Fruit fly (Drosophila melanogaster) whole organism, embryonic: ENCODE data around the gene Syt7.

Experiments used
- BEAF-32 ChIP-seq: fragments of 200-800 bp; sonication (Bioruptor generic); optimal IDR thresholded peaks from 3 replicates; lab custom pipeline; 2017; ENCODE audit warnings: missing biosample characterization, missing genetic modification characterization, mild to moderate bottlenecking, moderate library complexity, missing genetic modification reagents
- CG1024 ChIP-seq: fragments of 200-800 bp; sonication (Bioruptor generic); IDR thresholded peaks from 2 replicates; pipeline ENCODE4 v1.3.6; 2022; ENCODE audit warnings: missing biosample characterization, missing genetic modification characterization
- CG10565 ChIP-seq: fragments of 200-800 bp; sonication (Bioruptor generic); optimal IDR thresholded peaks from 3 replicates; lab custom pipeline; 2016; ENCODE audit warnings: missing biosample characterization, mild to moderate bottlenecking, missing genetic modification characterization
- CG10959 ChIP-seq: fragments of 200-800 bp; sonication (Bioruptor generic); IDR thresholded peaks from 2 replicates; pipeline ENCODE4 v1.3.6; 2022; ENCODE audit warnings: missing biosample characterization, missing genetic modification characterization
- CG11695 ChIP-seq: fragments of 200-800 bp; sonication (Bioruptor generic); IDR thresholded peaks from 3 replicates; pipeline ENCODE4 v1.3.6; 2022; ENCODE audit warnings: missing biosample characterization, missing genetic modification characterization
- CG11723 ChIP-seq: fragments of 200-800 bp; sonication (Bioruptor generic); optimal IDR thresholded peaks from 2 replicates; lab custom pipeline; 2017; ENCODE audit warnings: missing biosample characterization, mild to moderate bottlenecking, missing genetic modification characterization
- CG12659 ChIP-seq: fragments of 200-800 bp; sonication (Bioruptor generic); optimal IDR thresholded peaks from 3 replicates; lab custom pipeline; 2017; ENCODE audit warnings: mild to moderate bottlenecking, missing biosample characterization, missing genetic modification reagents, missing genetic modification characterization
- CG12744 ChIP-seq: fragments of 200-800 bp; sonication (Bioruptor generic); optimal IDR thresholded peaks from 2 replicates; lab custom pipeline; 2016; ENCODE audit warnings: missing biosample characterization, missing genetic modification characterization
- CG1602 ChIP-seq: fragments of 200-800 bp; sonication (Bioruptor generic); optimal IDR thresholded peaks from 3 replicates; lab custom pipeline; 2016; ENCODE audit warnings: missing biosample characterization, missing genetic modification characterization
- CG16863 ChIP-seq: fragments of 200-800 bp; sonication (Bioruptor generic); optimal IDR thresholded peaks from 3 replicates; lab custom pipeline; 2016; ENCODE audit warnings: missing biosample characterization, missing genetic modification characterization
- CG17802 ChIP-seq: fragments of 200-800 bp; sonication (Bioruptor generic); optimal IDR thresholded peaks from 2 replicates; lab custom pipeline; 2018; ENCODE audit warnings: missing biosample characterization, mild to moderate bottlenecking, missing genetic modification characterization, moderate library complexity
- CG17912 ChIP-seq: fragments of 200-800 bp; sonication (Bioruptor generic); optimal IDR thresholded peaks from 2 replicates; lab custom pipeline; 2018; ENCODE audit warnings: missing biosample characterization, mild to moderate bottlenecking, missing genetic modification characterization
- CG3281 ChIP-seq: fragments of 200-800 bp; sonication (Bioruptor generic); optimal IDR thresholded peaks from 3 replicates; lab custom pipeline; 2017; ENCODE audit warnings: missing biosample characterization, mild to moderate bottlenecking, missing genetic modification characterization
- CG4328 ChIP-seq: fragments of 200-800 bp; sonication (Bioruptor generic); optimal IDR thresholded peaks from 3 replicates; lab custom pipeline; 2017; ENCODE audit warnings: missing biosample characterization, missing genetic modification reagents, missing genetic modification characterization
- CG4360 ChIP-seq: fragments of 200-800 bp; sonication (Bioruptor generic); IDR thresholded peaks from 2 replicates; pipeline ENCODE4 v1.3.6; 2022; ENCODE audit warnings: missing biosample characterization, missing genetic modification characterization
- CG4617 ChIP-seq: fragments of 200-800 bp; sonication (Bioruptor generic); optimal IDR thresholded peaks from 3 replicates; lab custom pipeline; 2016; ENCODE audit warnings: missing biosample characterization, missing genetic modification characterization, borderline replicate concordance
- CG5180 ChIP-seq: fragments of 200-800 bp; sonication (Bioruptor generic); optimal IDR thresholded peaks from 3 replicates; lab custom pipeline; 2017; ENCODE audit warnings: missing biosample characterization, missing genetic modification characterization, mild to moderate bottlenecking, moderate library complexity, missing genetic modification reagents
- CG6175 ChIP-seq: fragments of 200-800 bp; sonication (Bioruptor generic); IDR thresholded peaks from 3 replicates; pipeline ENCODE4 v1.3.6; 2022; ENCODE audit warnings: missing biosample characterization, missing genetic modification characterization
- CG9727 ChIP-seq: fragments of 200-800 bp; sonication (Bioruptor generic); optimal IDR thresholded peaks from 3 replicates; lab custom pipeline; 2017; ENCODE audit warnings: missing biosample characterization, mild to moderate bottlenecking, missing genetic modification characterization
- CHES-1-like ChIP-seq: fragments of 200-800 bp; sonication (Bioruptor generic); optimal IDR thresholded peaks from 2 replicates; lab custom pipeline; 2016; ENCODE audit warnings: missing biosample characterization, missing genetic modification characterization
- Camta ChIP-seq: fragments of 200-800 bp; sonication (Bioruptor generic); optimal IDR thresholded peaks from 2 replicates; lab custom pipeline; 2016; ENCODE audit warnings: missing biosample characterization, missing genetic modification characterization
- Fer3 ChIP-seq: fragments of 200-800 bp; sonication (Bioruptor generic); optimal IDR thresholded peaks from 2 replicates; lab custom pipeline; 2018; ENCODE audit warnings: missing biosample characterization, mild to moderate bottlenecking, missing genetic modification characterization, moderate library complexity
- Hr51 ChIP-seq, 2 experiments: fragments of 200-800 bp; sonication (Bioruptor generic); optimal IDR thresholded peaks; 2 replicates in 1 of 2; 3 replicates in 1 of 2; lab custom pipeline; 2016 to 2018; ENCODE audit warnings: missing biosample characterization in 2 of 2, missing genetic modification characterization in 2 of 2, mild to moderate bottlenecking in 1 of 2, moderate library complexity in 1 of 2
- Lhr ChIP-seq: fragments of 200-800 bp; sonication (Bioruptor generic); optimal IDR thresholded peaks from 3 replicates; lab custom pipeline; 2017; ENCODE audit warnings: mild to moderate bottlenecking, missing biosample characterization, missing genetic modification reagents, missing genetic modification characterization
- Mrtf ChIP-seq: fragments of 200-800 bp; sonication (Bioruptor generic); IDR thresholded peaks from 3 replicates; pipeline ENCODE4 v1.3.6; 2022; ENCODE audit warnings: missing biosample characterization, missing genetic modification characterization
- Oli ChIP-seq: fragments of 200-800 bp; sonication (Bioruptor generic); optimal IDR thresholded peaks from 2 replicates; lab custom pipeline; 2018; ENCODE audit warnings: missing biosample characterization, mild to moderate bottlenecking, missing genetic modification characterization, moderate library complexity
- Stat92E ChIP-seq, 3 experiments: fragments of >200 bp in 2 of 3; fragments of 200-800 bp in 1 of 3; sonication (Bioruptor generic) in 1 of 3; optimal IDR thresholded peaks; 2 replicates each; lab custom pipeline; 2017 to 2019; ENCODE audit warnings: missing biosample characterization in 3 of 3, missing genetic modification characterization in 3 of 3, mild to moderate bottlenecking in 1 of 3, moderate library complexity in 1 of 3
- Xrp1 ChIP-seq: fragments of 200-800 bp; sonication (Bioruptor generic); IDR thresholded peaks from 2 replicates; pipeline ENCODE4 v1.3.6; 2022; ENCODE audit warnings: missing biosample characterization, missing genetic modification characterization
- YL-1 ChIP-seq: fragments of 200-800 bp; sonication (Bioruptor generic); optimal IDR thresholded peaks from 3 replicates; lab custom pipeline; 2017; ENCODE audit warnings: missing biosample characterization, mild to moderate bottlenecking, missing genetic modification characterization
- ato ChIP-seq: fragments of 200-800 bp; sonication (Bioruptor generic); IDR thresholded peaks from 2 replicates; pipeline ENCODE4 v1.3.6; 2022; ENCODE audit warnings: missing biosample characterization, missing genetic modification characterization; ENCODE audit not compliant: partially characterized antibody
- az2 ChIP-seq: fragments of 200-800 bp; sonication (Bioruptor generic); optimal IDR thresholded peaks from 3 replicates; lab custom pipeline; 2016; ENCODE audit warnings: missing biosample characterization, missing genetic modification characterization
- cato ChIP-seq: fragments of 200-800 bp; sonication (Bioruptor generic); optimal IDR thresholded peaks from 2 replicates; lab custom pipeline; 2016; ENCODE audit warnings: missing biosample characterization, missing genetic modification characterization, borderline replicate concordance
- caup ChIP-seq: fragments of 200-800 bp; sonication (Bioruptor generic); optimal IDR thresholded peaks from 3 replicates; lab custom pipeline; 2017; ENCODE audit warnings: missing biosample characterization, mild to moderate bottlenecking, missing genetic modification characterization, moderate library complexity; ENCODE audit not compliant: severe bottlenecking
- cg ChIP-seq: fragments of 200-800 bp; sonication (Bioruptor generic); optimal IDR thresholded peaks from 3 replicates; lab custom pipeline; 2019; ENCODE audit warnings: missing biosample characterization, mild to moderate bottlenecking, missing genetic modification characterization, moderate library complexity
- corto ChIP-seq: fragments of 200-800 bp; sonication (Bioruptor generic); optimal IDR thresholded peaks from 2 replicates; lab custom pipeline; 2016; ENCODE audit warnings: missing biosample characterization, mild to moderate bottlenecking, missing genetic modification characterization, moderate library complexity
- dm ChIP-seq: fragments of 200-800 bp; sonication (Bioruptor generic); optimal IDR thresholded peaks from 3 replicates; lab custom pipeline; 2016; ENCODE audit warnings: missing biosample characterization, missing genetic modification characterization
- dmrt99B ChIP-seq: fragments of 200-800 bp; sonication (Bioruptor generic); optimal IDR thresholded peaks from 2 replicates; lab custom pipeline; 2018; ENCODE audit warnings: missing biosample characterization, mild to moderate bottlenecking, missing genetic modification characterization, moderate library complexity
- exex ChIP-seq: fragments of 200-800 bp; sonication (Bioruptor generic); optimal IDR thresholded peaks from 4 replicates; lab custom pipeline; 2018; ENCODE audit warnings: missing biosample characterization, mild to moderate bottlenecking, missing genetic modification characterization, moderate library complexity
- ftz-f1 ChIP-seq: fragments of 200-800 bp; sonication (Bioruptor generic); optimal IDR thresholded peaks from 2 replicates; lab custom pipeline; 2016; ENCODE audit warnings: missing biosample characterization, missing genetic modification characterization
- gem ChIP-seq: fragments of 200-800 bp; sonication (Bioruptor generic); optimal IDR thresholded peaks from 2 replicates; lab custom pipeline; 2019; ENCODE audit warnings: missing biosample characterization, mild to moderate bottlenecking, missing genetic modification characterization, moderate library complexity
- grau ChIP-seq: fragments of 200-800 bp; optimal IDR thresholded peaks from 3 replicates; lab custom pipeline; 2019; ENCODE audit warnings: missing biosample characterization, mild to moderate bottlenecking, missing genetic modification characterization, moderate library complexity
- hbn ChIP-seq: fragments of 200-800 bp; sonication (Bioruptor generic); IDR thresholded peaks from 2 replicates; pipeline ENCODE4 v1.3.6; 2022; ENCODE audit warnings: missing biosample characterization, missing genetic modification characterization; ENCODE audit not compliant: partially characterized antibody
- hkb ChIP-seq, 2 experiments: fragments of 200-800 bp in 1 of 2; fragments of >200 bp in 1 of 2; sonication (Bioruptor generic) in 1 of 2; IDR thresholded peaks in 1 of 2; optimal IDR thresholded peaks in 1 of 2; 2 replicates each; pipeline versions ENCODE4 v1.3.6 to Lab custom; 2017 to 2022; ENCODE audit warnings: missing biosample characterization in 1 of 2, missing genetic modification characterization in 1 of 2
- kay ChIP-seq: fragments of 200-800 bp; sonication (Bioruptor generic); optimal IDR thresholded peaks from 2 replicates; lab custom pipeline; 2016; ENCODE audit warnings: missing biosample characterization, missing genetic modification characterization
- lola ChIP-seq, 3 experiments: fragments of >200 bp in 2 of 3; fragments of 200-800 bp in 1 of 3; sonication (Bioruptor generic) in 1 of 3; optimal IDR thresholded peaks; 2 replicates each; lab custom pipeline; 2017 to 2019; ENCODE audit warnings: missing biosample characterization in 3 of 3, missing genetic modification characterization in 3 of 3, mild to moderate bottlenecking in 1 of 3, moderate library complexity in 1 of 3
- oc ChIP-seq: fragments of 200-800 bp; sonication (Bioruptor generic); optimal IDR thresholded peaks from 2 replicates; lab custom pipeline; 2018; ENCODE audit warnings: missing biosample characterization, mild to moderate bottlenecking, missing genetic modification characterization, moderate library complexity
- pfk ChIP-seq: fragments of 200-800 bp; sonication (Bioruptor generic); optimal IDR thresholded peaks from 2 replicates; lab custom pipeline; 2018; ENCODE audit warnings: missing biosample characterization, mild to moderate bottlenecking, missing genetic modification characterization, moderate library complexity
- ro ChIP-seq: fragments of 200-800 bp; sonication (Bioruptor generic); IDR thresholded peaks from 2 replicates; pipeline ENCODE4 v1.3.6; 2022; ENCODE audit warnings: missing biosample characterization, missing genetic modification characterization
- zfh1 ChIP-seq: fragments of 200-800 bp; sonication (Bioruptor generic); IDR thresholded peaks from 3 replicates; pipeline ENCODE4 v1.3.6; 2022; ENCODE audit warnings: missing biosample characterization, missing genetic modification characterization

Gene Syt7

dm6 chr4:307931-308330, 1.6 kb upstream of the Syt7 start, which contains the start of gene Rad23:
Rad23 (plus strand) TSS chr4:308093.
- TF ChIP-seq grau (tag; lab: Kevin White, UChicago) (peak; percentile 49), CG1024 (GFP tag; lab: Robert Waterston, UW) (peak; percentile 98), CG16863 (GFP tag; lab: Kevin White, UChicago) (no peak), exex (tag; lab: Kevin White, UChicago) (no peak), gem (tag; lab: Kevin White, UChicago) (peak; percentile 52), CG17912 (GFP tag; lab: Kevin White, UChicago) (no peak), CG4360 (no peak), ato (GFP tag; lab: Robert Waterston, UW) (no peak), CG12659 (GFP tag; lab: Kevin White, UChicago) (peak; percentile 75), CG17802 (tag; lab: Kevin White, UChicago) (peak; percentile 98), oc (no peak), ro (GFP tag; lab: Robert Waterston, UW) (no peak), CG3281 (no peak), hbn (GFP tag; lab: Robert Waterston, UW) (no peak), CHES-1-like (GFP tag; lab: Kevin White, UChicago) (no peak), az2 (GFP tag; lab: Kevin White, UChicago) (no peak), Lhr (peak; percentile 86), CG11723 (GFP tag; lab: Kevin White, UChicago) (peak; percentile 92), Camta (no peak), CG10959 (GFP tag; lab: Robert Waterston, UW) (no peak), dm (GFP tag; lab: Kevin White, UChicago) (no peak), CG4617 (GFP tag; lab: Kevin White, UChicago) (peak; percentile 66), kay (peak; percentile 71), CG6175 (GFP tag; lab: Robert Waterston, UW) (no peak), dmrt99B (tag; lab: Kevin White, UChicago) (no peak), Oli (no peak), cg (GFP tag; lab: Kevin White, UChicago) (peak; percentile 71), hkb (optimal IDR thresholded peaks at IDR 0.05; lab: Kevin White, UChicago) (no peak), hkb (GFP tag; IDR thresholded peaks at IDR 0.05; lab: Robert Waterston, UW) (no peak), CG11695 (GFP tag; lab: Robert Waterston, UW) (no peak), CG5180 (GFP tag; lab: Kevin White, UChicago) (no peak), zfh1 (GFP tag; lab: Robert Waterston, UW) (no peak), Hr51 (GFP tag; optimal IDR thresholded peaks at IDR 0.05; lab: Kevin White, UChicago) (no peak), CG10565 (GFP tag; lab: Kevin White, UChicago) (no peak), CG1602 (GFP tag; lab: Kevin White, UChicago) (no peak), CG12744 (GFP tag; lab: Kevin White, UChicago) (no peak), Stat92E (GFP tag; optimal IDR thresholded peaks at IDR 0.05; lab: Kevin White, UChicago) (peak in 1 of 3 experiments; percentile 19), caup (no peak), Mrtf (no peak), CG4328 (GFP tag; lab: Kevin White, UChicago) (no peak), Fer3 (tag; lab: Kevin White, UChicago) (peak; percentile 30), pfk (GFP tag; lab: Kevin White, UChicago) (peak; percentile 74), ftz-f1 (GFP tag; lab: Kevin White, UChicago) (no peak), Xrp1 (GFP tag; lab: Robert Waterston, UW) (no peak), CG9727 (GFP tag; lab: Kevin White, UChicago) (no peak), YL-1 (GFP tag; lab: Kevin White, UChicago) (peak; percentile 71), lola (GFP tag; optimal IDR thresholded peaks at IDR 0.05; lab: Kevin White, UChicago) (peak in 1 of 3 experiments; percentile 66), BEAF-32 (GFP tag; lab: Kevin White, UChicago) (peak; percentile 51), corto (GFP tag; lab: Kevin White, UChicago) (no peak), cato (GFP tag; lab: Kevin White, UChicago) (no peak)
